Fruit fly (Drosophila melanogaster) ovary, adult (tissue): Measurements from ENCODE around the gene CG2202.

Experiments used
- CG17801 ChIP-seq: fragments of 200-800 bp; optimal IDR thresholded peaks from 2 replicates; lab custom pipeline; 2019; ENCODE audit warnings: missing biosample characterization, mild to moderate bottlenecking, missing genetic modification characterization, moderate library complexity; ENCODE audit not compliant: partially characterized antibody

The CG2202 gene

DNA sequence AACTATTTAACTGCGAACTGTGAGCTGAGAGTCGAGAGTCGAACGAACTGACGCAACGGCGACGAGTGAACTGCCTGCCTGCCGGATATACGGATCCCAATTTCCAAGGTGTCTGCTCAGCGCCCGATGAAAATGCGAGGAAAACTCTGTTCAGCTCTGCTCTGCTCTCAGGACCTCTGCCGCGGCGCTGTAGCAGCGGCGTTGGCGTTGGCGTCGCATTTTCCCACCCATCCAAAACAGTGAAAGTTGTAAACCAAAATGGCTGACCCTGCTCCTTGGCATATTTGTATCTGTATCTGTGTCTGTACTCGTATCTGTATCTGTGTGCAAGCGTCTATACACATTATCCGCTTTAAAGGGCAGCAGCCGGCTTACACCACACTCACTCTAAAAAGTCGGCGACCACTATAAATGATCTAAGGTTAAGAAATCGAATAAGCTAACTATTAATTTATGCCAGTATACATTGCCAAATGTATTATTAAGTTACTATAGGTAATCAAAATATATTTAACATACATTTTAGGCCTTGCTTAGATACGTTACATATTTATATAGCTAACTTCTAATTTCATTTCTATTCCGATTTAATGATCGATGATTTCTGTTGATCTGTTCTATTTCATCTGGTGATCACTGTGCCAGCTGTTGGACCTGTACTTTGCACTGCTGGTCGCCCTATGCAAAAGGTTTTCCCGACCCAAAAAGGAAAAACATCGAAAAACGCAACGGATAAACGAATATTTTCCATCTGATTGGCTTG, 25.7 kb upstream of the CG2202 start:
- TF ChIP-seq CG17801 (GFP tag; lab: Kevin White, UChicago), result no peak

DNA sequence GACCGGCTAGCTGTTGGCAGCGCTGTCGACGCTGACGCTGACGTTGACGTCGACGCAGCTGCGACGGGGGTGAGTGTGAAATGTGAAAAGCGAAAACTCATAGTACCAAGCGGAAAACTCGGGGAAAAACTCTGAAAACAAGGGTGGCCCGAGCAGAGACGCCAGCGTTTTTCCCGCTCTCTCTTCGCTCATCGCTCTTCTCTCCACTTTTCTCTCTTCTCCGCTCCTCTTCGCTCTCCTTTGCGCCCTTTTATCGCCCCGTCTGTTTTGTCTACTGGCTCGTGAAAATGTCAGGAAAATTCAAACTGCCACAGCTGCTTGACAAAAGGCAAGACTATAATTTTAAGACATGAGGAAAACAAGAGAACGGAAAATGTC, 25.1 kb upstream of the CG2202 start:
- TF ChIP-seq CG17801 (GFP tag; lab: Kevin White, UChicago), result no peak

DNA sequence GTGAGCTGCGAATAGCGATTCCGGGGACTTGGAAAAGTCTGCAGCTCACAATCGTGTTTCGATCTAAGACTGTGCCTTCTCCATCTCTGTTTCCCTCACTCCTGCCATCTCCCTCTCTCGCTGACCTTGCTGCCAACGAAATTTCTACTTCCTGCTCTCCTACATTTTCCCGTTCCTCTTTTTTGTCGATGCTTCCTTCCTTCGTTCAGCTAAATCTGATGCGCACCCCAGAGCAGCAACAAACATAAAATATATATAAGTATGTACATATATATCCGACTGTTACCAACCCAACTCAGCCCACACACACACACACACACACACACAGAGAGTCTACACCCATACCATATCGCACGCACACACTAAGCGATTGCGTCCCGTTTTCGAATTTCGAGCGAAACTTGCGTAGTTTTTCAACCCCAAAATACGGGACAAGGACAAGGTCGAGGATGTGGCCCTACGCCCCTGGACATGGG, 24.3 kb upstream of the CG2202 start, which contains the start of gene Imp:
TSS of gene Imp (minus strand) at position 51 of the 476 bp plus-strand sequence.
- TF ChIP-seq CG17801 (GFP tag; lab: Kevin White, UChicago), result no peak

DNA sequence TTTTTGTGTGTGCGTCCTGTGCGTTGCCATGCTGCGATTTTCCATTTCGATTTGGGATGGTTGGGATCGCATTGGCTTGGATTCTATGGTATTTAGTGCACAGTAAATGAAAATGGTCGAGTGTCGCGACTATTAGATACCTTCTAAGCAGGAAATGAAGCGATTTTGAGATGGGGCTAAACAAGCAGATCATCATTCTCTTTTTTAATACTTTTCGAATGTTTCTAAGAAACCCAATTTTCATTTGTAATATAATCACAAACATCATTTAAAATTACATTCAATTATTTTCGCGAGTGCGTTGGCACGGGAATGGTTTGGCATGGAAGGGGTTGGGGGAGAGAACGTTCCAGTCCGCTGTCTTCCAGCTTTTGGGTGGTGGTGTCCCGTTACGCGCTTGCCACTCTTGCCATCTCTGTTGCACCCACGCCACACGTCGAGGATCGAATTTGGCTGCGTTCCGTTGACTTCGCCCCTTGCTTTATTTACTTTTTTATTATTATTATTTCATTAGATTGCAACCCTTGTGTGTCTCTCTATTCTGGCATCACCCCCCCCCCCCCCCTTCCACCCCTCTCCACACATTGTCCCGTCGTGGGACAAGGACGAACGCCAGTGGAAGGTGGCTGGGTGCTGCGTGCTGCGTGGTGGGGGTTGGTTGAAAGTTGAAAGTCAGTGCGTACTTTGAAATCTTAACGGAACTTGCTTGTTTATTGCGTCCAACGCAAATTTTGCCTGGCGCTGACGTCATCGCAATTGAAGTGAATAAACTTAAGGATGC, 23.0 kb upstream of the CG2202 start:
- no peak for TF ChIP-seq CG17801 (GFP tag; lab: Kevin White, UChicago)

DNA sequence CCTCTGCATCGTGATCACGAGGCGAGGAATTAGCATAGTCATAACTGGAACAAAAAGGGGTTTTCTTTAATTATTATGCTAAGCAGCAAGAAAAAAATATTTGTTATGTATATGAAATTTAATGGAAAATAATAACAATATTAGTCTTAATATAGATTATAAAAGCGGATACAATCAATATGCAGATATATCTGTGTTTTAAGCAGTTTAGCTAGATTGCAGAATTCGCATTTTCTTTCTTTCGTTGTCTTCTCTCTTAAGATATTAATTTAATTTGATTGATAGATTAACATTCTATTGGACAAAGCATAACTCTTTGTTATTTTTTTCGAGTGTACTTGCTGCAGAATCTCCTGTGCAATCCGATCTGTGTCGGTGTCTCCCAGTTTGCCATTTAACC, 21.3 kb upstream of the CG2202 start:
- no peak for TF ChIP-seq CG17801 (GFP tag; lab: Kevin White, UChicago)

DNA sequence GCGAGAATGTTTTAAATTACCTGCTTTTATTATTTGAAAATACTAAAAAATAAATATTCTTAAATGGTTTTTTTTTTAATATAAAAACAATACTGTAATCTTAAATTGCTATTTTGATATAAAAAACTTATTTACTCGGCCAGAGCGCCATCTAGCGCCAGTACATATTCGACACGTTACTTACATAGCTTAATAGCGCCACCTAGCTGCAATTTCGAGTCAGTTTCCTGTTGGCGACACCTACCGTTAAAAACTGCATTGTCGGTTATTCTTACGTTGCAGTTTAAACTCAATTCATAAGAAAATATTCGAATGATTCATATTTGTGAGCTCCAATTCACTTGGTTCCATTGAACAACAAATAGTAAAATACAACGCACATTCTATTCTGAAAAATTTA, 16.2 kb upstream of the CG2202 start:
- peak; percentile 21 for TF ChIP-seq CG17801 (GFP tag; lab: Kevin White, UChicago)

DNA sequence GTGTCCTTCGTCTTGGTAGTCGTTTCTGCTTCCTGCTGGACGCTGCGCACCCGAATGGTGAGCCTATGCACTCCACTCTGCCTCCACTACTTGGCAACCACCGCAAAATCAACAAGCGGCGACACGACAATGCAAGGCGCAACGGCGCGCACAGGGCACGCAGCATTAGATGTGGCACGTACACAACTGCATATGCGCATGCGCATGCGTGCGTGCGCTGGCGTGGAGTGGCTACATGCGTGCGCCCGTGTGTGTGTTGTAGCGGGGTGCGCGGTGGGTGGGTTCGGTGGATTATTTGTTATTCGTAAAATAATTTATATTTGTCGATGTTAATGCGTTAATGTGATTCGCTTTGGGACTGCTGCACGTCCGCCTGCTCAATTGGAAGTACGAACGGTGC, 12.9 kb upstream of the CG2202 start:
- TF ChIP-seq CG17801 (GFP tag; lab: Kevin White, UChicago), result no peak

DNA sequence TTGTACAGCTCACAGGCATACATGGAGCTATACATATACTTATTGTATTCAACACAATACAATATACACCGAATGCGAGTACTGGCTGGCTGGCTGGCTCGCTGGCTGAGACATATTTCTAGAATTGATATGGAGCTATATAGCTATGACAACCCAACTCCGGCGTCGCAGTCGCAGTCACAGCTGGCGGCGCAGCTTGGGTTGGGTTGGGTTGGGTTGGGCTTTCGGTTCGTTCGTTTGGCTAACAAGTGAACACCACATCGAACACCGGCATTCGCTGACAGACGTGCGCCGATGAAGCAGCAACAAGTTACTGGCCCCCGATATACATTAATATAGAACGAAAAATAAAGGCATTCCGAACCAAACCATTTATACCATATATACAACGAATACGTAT, 9.6 kb upstream of the CG2202 start, which contains the start of gene CG15210:
TSS of gene CG15210 (plus strand) at position 269 of the 400 bp plus-strand sequence.
- no peak for TF ChIP-seq CG17801 (GFP tag; lab: Kevin White, UChicago)

DNA sequence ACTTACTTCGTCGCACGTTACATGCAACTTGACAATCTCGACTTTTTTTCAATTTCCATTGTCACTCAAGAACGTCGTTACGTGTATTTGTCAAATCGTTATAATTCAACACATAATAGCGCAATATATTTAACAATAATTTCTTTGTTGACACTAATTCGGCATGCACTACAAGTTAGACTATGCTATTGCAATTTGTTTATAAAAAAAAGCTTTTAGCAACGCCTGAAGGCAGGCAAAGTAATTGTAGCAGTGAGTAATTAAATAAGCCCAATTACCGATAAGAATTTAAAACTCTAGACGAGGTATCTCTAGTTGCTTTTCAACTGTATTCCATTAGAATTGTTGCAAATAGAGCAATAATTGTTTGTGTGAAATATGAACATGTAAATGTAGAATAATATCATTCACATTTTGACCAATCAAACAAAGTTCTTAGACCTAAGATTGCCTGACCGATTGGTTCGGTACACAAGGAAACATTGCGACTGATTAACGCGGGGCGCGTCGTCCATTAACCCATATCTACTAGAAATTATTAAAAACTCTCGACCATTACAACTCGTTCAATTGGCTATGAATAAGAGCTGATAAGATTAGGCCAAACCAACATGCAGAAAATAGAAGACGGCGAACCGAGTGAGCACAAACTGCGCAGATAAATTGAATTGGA, 7.5 kb upstream of the CG2202 start:
- no peak for TF ChIP-seq CG17801 (GFP tag; lab: Kevin White, UChicago)

DNA sequence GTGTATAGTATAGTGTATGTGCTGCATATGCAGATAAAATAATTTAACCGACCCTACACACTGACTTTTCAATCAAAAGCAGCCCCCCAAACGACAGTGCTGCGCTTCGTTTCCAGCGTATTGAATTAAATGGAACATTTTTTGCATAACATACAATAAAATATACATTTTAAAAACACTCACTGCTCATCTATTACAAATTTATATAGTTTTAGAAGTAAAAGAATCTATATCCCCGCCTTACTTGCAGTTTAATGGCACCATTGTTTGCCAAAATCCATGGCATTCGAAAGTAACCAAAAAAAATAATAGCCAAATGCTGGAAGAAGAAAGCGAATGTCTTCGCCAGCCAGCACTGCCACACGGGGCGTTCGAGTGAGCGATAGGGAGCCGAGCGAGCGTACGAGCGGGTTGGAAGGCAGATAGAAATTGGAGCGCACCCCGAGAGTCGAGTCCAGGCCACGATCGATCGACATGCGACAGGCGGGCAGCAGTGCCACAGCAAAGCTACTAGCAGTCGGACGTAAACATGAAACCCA, 6.8 kb upstream of the CG2202 start, which contains the start of gene CG15209:
TSS of gene CG15209 (plus strand) at position 489 of the 539 bp plus-strand sequence.
- TF ChIP-seq CG17801 (GFP tag; lab: Kevin White, UChicago), result no peak

DNA sequence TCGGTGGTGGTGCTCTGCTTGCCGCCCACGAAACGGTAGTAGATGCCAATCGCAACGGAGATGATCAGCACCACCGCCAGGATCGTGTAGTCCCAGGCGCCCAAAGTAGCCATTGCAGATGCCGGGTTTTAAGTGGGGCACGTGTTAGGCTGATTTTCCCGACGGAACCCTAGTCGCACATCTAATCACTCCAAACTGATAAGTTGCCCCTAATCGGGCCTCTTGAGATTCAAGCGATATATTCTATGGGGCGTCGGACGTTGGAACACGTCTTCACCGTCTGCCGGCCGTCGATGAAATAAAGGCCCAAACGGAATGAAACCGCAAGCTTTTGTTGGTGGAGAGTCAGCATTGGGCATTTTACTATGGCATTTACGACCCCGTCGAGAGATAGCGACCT, 3.8 kb upstream of the CG2202 start, which contains the start of gene CG32669:
TSS of gene CG32669 (minus strand) at position 275 of the 400 bp plus-strand sequence.
- TF ChIP-seq CG17801 (GFP tag; lab: Kevin White, UChicago), result no peak

DNA sequence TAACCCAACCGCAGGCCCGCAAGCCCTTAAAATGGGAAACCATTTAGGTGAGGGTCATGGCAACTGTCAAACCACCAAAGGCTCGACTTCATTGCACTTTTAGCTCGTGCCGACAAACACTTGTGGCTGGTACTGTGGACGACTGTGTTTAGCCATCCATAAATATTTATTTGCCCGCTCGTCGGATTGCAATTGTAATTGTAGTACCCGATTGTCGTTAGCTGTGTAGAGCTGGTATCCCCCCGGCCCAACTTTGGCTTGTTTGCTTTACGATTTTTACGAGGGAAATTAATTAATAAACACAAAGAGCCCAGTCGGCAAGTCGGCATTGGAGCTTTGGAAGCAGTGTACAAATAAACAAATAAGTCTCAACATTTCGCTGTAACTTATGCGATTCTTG, 3.3 kb upstream of the CG2202 start:
- peak; percentile 36 for TF ChIP-seq CG17801 (GFP tag; lab: Kevin White, UChicago)

DNA sequence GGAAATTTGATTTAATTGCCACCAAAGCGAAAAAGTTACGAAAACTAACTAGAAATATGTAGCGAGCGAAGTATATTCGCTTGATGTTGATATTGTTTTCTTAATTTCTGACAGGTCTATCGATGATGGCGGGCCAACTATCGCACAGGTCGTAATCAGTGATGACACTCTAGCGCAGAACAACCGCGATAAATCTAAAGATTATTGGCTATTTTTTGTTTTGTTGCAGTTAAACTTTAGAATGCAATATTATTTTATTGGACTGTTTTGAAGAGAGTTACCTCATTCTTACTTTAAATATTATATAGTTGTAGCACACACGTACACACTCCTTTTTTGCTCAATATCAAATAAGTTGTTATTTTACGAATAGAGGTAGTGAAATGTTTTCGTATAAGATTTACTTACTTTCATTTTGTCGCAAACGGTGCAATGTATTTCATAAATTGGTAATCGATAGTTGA, 1.6 kb upstream of the CG2202 start, which contains the start of gene sbr:
TSS of gene sbr (minus strand) at position 121 of the 464 bp plus-strand sequence.
- no peak for TF ChIP-seq CG17801 (GFP tag; lab: Kevin White, UChicago)

DNA sequence GAGAGGGAATG, 1.3 kb upstream of the CG2202 start, which contains the start of gene Pgls:
TSS of gene Pgls (plus strand) at position 3 of the 11 bp plus-strand sequence.
- TF ChIP-seq CG17801 (GFP tag; lab: Kevin White, UChicago), result no peak

DNA sequence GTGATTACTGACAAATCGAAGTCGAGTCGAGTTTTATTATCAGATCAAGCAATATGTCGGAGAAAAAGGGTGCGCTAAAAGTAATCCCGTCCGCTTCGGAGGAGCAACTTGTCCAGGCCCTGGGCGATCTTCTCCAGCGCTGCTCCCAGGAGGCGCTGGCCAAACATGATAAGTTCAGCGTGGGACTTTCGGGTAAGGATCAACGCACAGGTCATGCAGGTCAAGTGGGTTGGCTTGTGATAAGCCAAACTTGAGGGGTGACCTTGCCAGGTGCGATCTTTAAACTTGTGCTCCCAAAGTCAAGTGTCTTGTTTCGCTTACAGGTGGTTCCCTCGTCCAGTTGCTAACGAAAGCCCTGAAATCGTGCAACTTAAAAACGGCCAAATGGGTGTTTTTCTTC, 1.1 kb upstream of the CG2202 start:
- TF ChIP-seq CG17801 (GFP tag; lab: Kevin White, UChicago), result no peak
